Fruit fly (Drosophila melanogaster): ENCODE measurements around the gene Mnt.
A peak's percentile ranks its signal among the peaks of the same experiment; 100 is the strongest.

Gene Mnt

dm6 chrX:3677156-3677846, 5.7 kb downstream of the Mnt start (continued):
- TF ChIP-seq exex (tag; optimal IDR thresholded peaks at IDR 0.05) (no peak), CG3838 (GFP tag; optimal IDR thresholded peaks at IDR 0.05) (no peak), Gug (GFP tag; IDR thresholded peaks at IDR 0.05) (no peak), ERR (GFP tag; optimal IDR thresholded peaks at IDR 0.05) (peak; percentile 44), Dip2 (GFP tag; IDR thresholded peaks at IDR 0.05) (no peak), fd102C (GFP tag; optimal IDR thresholded peaks at IDR 0.05) (no peak), CG1603 (tag; optimal IDR thresholded peaks at IDR 0.05) (peak; percentile 37), CG4360 (GFP tag; IDR thresholded peaks at IDR 0.05) (peak; percentile 39; the same call in 1 of the 2 replicates), CG15514 (GFP tag; optimal IDR thresholded peaks at IDR 0.05) (no peak), lov (optimal IDR thresholded peaks at IDR 0.05) (no peak), lov (GFP tag; IDR thresholded peaks at IDR 0.05) (no peak), Side (GFP tag; optimal IDR thresholded peaks at IDR 0.05) (no peak), CG7839 (tag; optimal IDR thresholded peaks at IDR 0.05) (no peak), CG10366 (GFP tag; IDR thresholded peaks at IDR 0.05) (no peak), CG6272 (GFP tag; IDR thresholded peaks at IDR 0.05) (no peak), Dfd (GFP tag; optimal IDR thresholded peaks at IDR 0.05) (no peak), bcd (GFP tag; optimal IDR thresholded peaks at IDR 0.05) (no peak), CG43689 (GFP tag; IDR thresholded peaks at IDR 0.05) (no peak), CG3407 (GFP tag; optimal IDR thresholded peaks at IDR 0.05) (no peak), CG12391 (tag; optimal IDR thresholded peaks at IDR 0.05) (no peak), Blimp-1 (GFP tag; optimal IDR thresholded peaks at IDR 0.05) (no peak), stc (GFP tag; IDR thresholded peaks at IDR 0.05) (no peak), CG9797 (GFP tag; optimal IDR thresholded peaks at IDR 0.05) (no peak), Ptx1 (GFP tag; IDR thresholded peaks at IDR 0.05) (no peak), shn (GFP tag; optimal IDR thresholded peaks at IDR 0.05) (no peak), CG2875 (GFP tag; optimal IDR thresholded peaks at IDR 0.05) (no peak), CG2678 (tag; optimal IDR thresholded peaks at IDR 0.05) (no peak), pzg (GFP tag; optimal IDR thresholded peaks at IDR 0.05) (no peak), peb (GFP tag; IDR thresholded peaks at IDR 0.05) (no peak), Drgx (GFP tag; IDR thresholded peaks at IDR 0.05) (no peak), CG10462 (GFP tag; optimal IDR thresholded peaks at IDR 0.05) (no peak), phol (tag; optimal IDR thresholded peaks at IDR 0.05) (no peak), Dref (GFP tag; IDR thresholded peaks at IDR 0.05) (no peak), CG7786 (GFP tag; optimal IDR thresholded peaks at IDR 0.05) (no peak), YL-1 (GFP tag; optimal IDR thresholded peaks at IDR 0.05) (no peak), CG12104 (GFP tag; optimal IDR thresholded peaks at IDR 0.05) (no peak), chinmo (GFP tag; IDR thresholded peaks at IDR 0.05; ENCODE audit: partially characterized antibody) (peak; percentile 97), trh (GFP tag; optimal IDR thresholded peaks at IDR 0.05) (no peak), oc (tag; optimal IDR thresholded peaks at IDR 0.05) (no peak), row (GFP tag; IDR thresholded peaks at IDR 0.05) (no peak), CG12942 (GFP tag; optimal IDR thresholded peaks at IDR 0.05) (no peak), CG34224 (GFP tag; IDR thresholded peaks at IDR 0.05; ENCODE audit: partially characterized antibody) (peak; percentile 23; the same call in 1 of the 3 replicates), CG32532 (GFP tag; IDR thresholded peaks at IDR 0.05) (no peak), cad (GFP tag; optimal IDR thresholded peaks at IDR 0.05) (peak; percentile 39), Pdp1 (GFP tag; optimal IDR thresholded peaks at IDR 0.05) (no peak), abd-A (tag; optimal IDR thresholded peaks at IDR 0.05) (peak; percentile 80), CG2129 (GFP tag; IDR thresholded peaks at IDR 0.05; ENCODE audit: partially characterized antibody) (no peak), nerfin-2 (GFP tag; IDR thresholded peaks at IDR 0.05; ENCODE audit: partially characterized antibody) (no peak), CG8290 (GFP tag; optimal IDR thresholded peaks at IDR 0.05) (no peak), CG8290 (tag; optimal IDR thresholded peaks at IDR 0.05) (peak in 1 of 2 experiments; percentile 62), bowl (GFP tag; IDR thresholded peaks at IDR 0.05) (no peak)
